Worm (Caenorhabditis elegans) whole organism, L2 larva: Measurements from ENCODE around the gene C30B5.6.

Source experiments
- ZK546.5 ChIP-seq: sonication (generic microtip); optimal IDR thresholded peaks from 2 replicates; lab custom pipeline; 2017; ENCODE audit warnings: missing biosample characterization, missing genetic modification characterization
- aly-2 ChIP-seq: fragments of 150-350 bp; optimal IDR thresholded peaks from 2 replicates; lab custom pipeline; 2014; ENCODE audit warnings: missing biosample characterization, missing genetic modification characterization
- fos-1 ChIP-seq: fragments of 150-350 bp; optimal IDR thresholded peaks from 2 replicates; lab custom pipeline; 2014; ENCODE audit warnings: missing biosample characterization, missing genetic modification characterization
- lin-13 ChIP-seq: fragments of 150-350 bp; optimal IDR thresholded peaks from 2 replicates; lab custom pipeline; 2014; ENCODE audit warnings: missing biosample characterization, missing genetic modification reagents, missing genetic modification characterization
- lsy-2 ChIP-seq, 2 experiments: fragments of 150-350 bp in 1 of 2; sonication (generic microtip) in 1 of 2; optimal IDR thresholded peaks; 2 replicates each; lab custom pipeline; 2014 to 2017; ENCODE audit warnings: missing biosample characterization in 2 of 2, missing genetic modification characterization in 2 of 2
- mdl-1 ChIP-seq, 2 experiments: fragments of 150-350 bp in 1 of 2; sonication (generic microtip) in 1 of 2; optimal IDR thresholded peaks; 2 replicates each; lab custom pipeline; 2017; ENCODE audit warnings: missing biosample characterization in 2 of 2, missing genetic modification characterization in 2 of 2
- nhr-12 ChIP-seq: fragments of 150-350 bp; optimal IDR thresholded peaks from 2 replicates; lab custom pipeline; 2014; ENCODE audit warnings: missing biosample characterization, missing genetic modification characterization
- skn-1 ChIP-seq: sonication (generic microtip); optimal IDR thresholded peaks from 2 replicates; lab custom pipeline; 2017; ENCODE audit warnings: missing biosample characterization, missing genetic modification characterization
- snpc-4 ChIP-seq: fragments of 150-350 bp; optimal IDR thresholded peaks from 2 replicates; lab custom pipeline; 2014; ENCODE audit warnings: missing biosample characterization, missing genetic modification characterization
- ztf-4 ChIP-seq: fragments of 150-350 bp; optimal IDR thresholded peaks from 2 replicates; lab custom pipeline; 2014; ENCODE audit warnings: missing biosample characterization, missing genetic modification characterization

DNA sequence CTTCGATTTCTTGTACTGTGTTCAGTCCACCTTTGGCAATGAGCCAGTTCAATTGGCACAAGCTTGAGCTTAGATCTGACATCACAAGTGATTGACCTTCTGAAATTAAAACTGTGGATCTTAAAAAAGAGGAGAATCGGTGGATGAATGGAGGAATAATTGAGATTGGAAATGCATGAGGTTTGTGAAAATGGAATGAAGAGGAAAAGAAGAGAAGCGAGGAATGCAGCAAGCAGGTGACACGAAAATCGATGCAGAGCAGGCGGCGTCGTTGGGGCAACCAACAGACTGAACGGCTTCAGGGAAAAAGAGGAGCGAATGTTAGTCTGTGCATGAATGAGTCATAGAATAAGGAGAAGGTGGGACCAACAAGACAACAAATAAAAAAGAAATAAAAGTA is 31.2 kb downstream of the C30B5.6 start, which contains the start of gene fkh-8:
- TF ChIP-seq nhr-12 (tag; lab: Kevin White, UChicago) (no peak), lin-13 (GFP tag; lab: Kevin White, UChicago) (no peak), snpc-4 (tag; lab: Kevin White, UChicago) (no peak), mdl-1 (tag; optimal IDR thresholded peaks at IDR 0.05; lab: Kevin White, UChicago) (no peak), ZK546.5 (tag; lab: Kevin White, UChicago) (no peak), aly-2 (tag; lab: Kevin White, UChicago) (no peak), skn-1 (no peak), fos-1 (tag; lab: Kevin White, UChicago) (no peak), lsy-2 (tag; optimal IDR thresholded peaks at IDR 0.05; lab: Kevin White, UChicago) (no peak), ztf-4 (no peak)
